Worm (Caenorhabditis elegans): ENCODE results near the gene F57B1.9.

- TF ChIP-seq lin-11 (tag; optimal IDR thresholded peaks at IDR 0.05), result no peak
- TF ChIP-seq unc-62 (GFP tag; optimal IDR thresholded peaks at IDR 0.05), result no peak
- TF ChIP-seq R02D3.7 (tag; optimal IDR thresholded peaks at IDR 0.05), result no peak
- no peak for TF ChIP-seq sem-4 (tag; optimal IDR thresholded peaks at IDR 0.05)
Observed at ce11 chrV:13181450-13181849, 16.3 kb downstream of the F57B1.9 start.

Measured in whole organism, L2 larva.